Worm (Caenorhabditis elegans): ENCODE measurements around the gene nhr-13.

Gene nhr-13

ce11 chrV:2214428-2215038, 22.2 kb downstream of the nhr-13 start, which contains the start of gene nhr-184:
Gene nhr-184 (minus strand): TSS chrV:2214478.
- TF ChIP-seq mab-9 (GFP tag; IDR thresholded peaks at IDR 0.05) (no peak), nhr-84 (tag; optimal IDR thresholded peaks at IDR 0.05) (no peak), xbp-1 (tag; optimal IDR thresholded peaks at IDR 0.05) (no peak), mep-1 (tag; optimal IDR thresholded peaks at IDR 0.05) (peak; percentile 0), blmp-1 (tag; optimal IDR thresholded peaks at IDR 0.05) (peak; percentile 2), fos-1 (tag; optimal IDR thresholded peaks at IDR 0.05) (no peak), jun-1 (tag; optimal IDR thresholded peaks at IDR 0.05) (no peak), dpl-1 (GFP tag; optimal IDR thresholded peaks at IDR 0.05) (no peak), sptf-1 (tag; optimal IDR thresholded peaks at IDR 0.05) (no peak), grh-1 (GFP tag; IDR thresholded peaks at IDR 0.05) (no peak), efl-1 (optimal IDR thresholded peaks at IDR 0.05) (no peak), efl-1 (GFP tag; optimal IDR thresholded peaks at IDR 0.05 in 1 of 2) (peak in 1 of 2 experiments; percentile 54), nhr-28 (tag; optimal IDR thresholded peaks at IDR 0.05) (no peak), lsy-2 (tag; optimal IDR thresholded peaks at IDR 0.05) (peak in 1 of 2 experiments; percentile 14), unc-130 (tag; optimal IDR thresholded peaks at IDR 0.05) (no peak), C04F5.9 (tag; optimal IDR thresholded peaks at IDR 0.05) (no peak), nhr-20 (tag; optimal IDR thresholded peaks at IDR 0.05) (peak; percentile 36), zip-4 (GFP tag; optimal IDR thresholded peaks at IDR 0.05) (no peak), unc-86 (tag; optimal IDR thresholded peaks at IDR 0.05) (peak; percentile 10), skn-1 (tag; optimal IDR thresholded peaks at IDR 0.05) (peak; percentile 34), nhr-71 (tag; optimal IDR thresholded peaks at IDR 0.05) (peak; percentile 11), ceh-88 (GFP tag; IDR thresholded peaks at IDR 0.05) (no peak), lin-35 (GFP tag; optimal IDR thresholded peaks at IDR 0.05) (peak in 1 of 2 experiments; percentile 16), ceh-63 (GFP tag; optimal IDR thresholded peaks at IDR 0.05) (no peak), efl-3 (GFP tag; optimal IDR thresholded peaks at IDR 0.05) (no peak), ceh-82 (tag; optimal IDR thresholded peaks at IDR 0.05) (no peak), snu-23 (GFP tag; optimal IDR thresholded peaks at IDR 0.05) (peak; percentile 2), ets-5 (GFP tag; IDR thresholded peaks at IDR 0.05) (no peak), ztf-11 (tag; optimal IDR thresholded peaks at IDR 0.05) (no peak), unc-62 (GFP tag; optimal IDR thresholded peaks at IDR 0.05) (no peak)

- TF ChIP-seq efl-3 (GFP tag; optimal IDR thresholded peaks at IDR 0.05) (no peak), blmp-1 (tag; optimal IDR thresholded peaks at IDR 0.05) (peak; percentile 30)
Measured at ce11 chrV:2215352-2215751, 23.1 kb downstream of the nhr-13 start, which contains the start of gene nstp-8. Gene nstp-8 (plus strand): TSS chrV:2215652.

ce11 chrV:2216927-2217326, 24.6 kb downstream of the nhr-13 start:
- TF ChIP-seq C04F5.9 (tag; optimal IDR thresholded peaks at IDR 0.05) (no peak), sptf-1 (tag; optimal IDR thresholded peaks at IDR 0.05) (no peak), ceh-82 (tag; optimal IDR thresholded peaks at IDR 0.05) (no peak), unc-30 (tag; optimal IDR thresholded peaks at IDR 0.05) (no peak), mab-9 (GFP tag; IDR thresholded peaks at IDR 0.05) (no peak), tlp-1 (tag; optimal IDR thresholded peaks at IDR 0.05) (no peak), mef-2 (tag; optimal IDR thresholded peaks at IDR 0.05) (no peak), efl-3 (GFP tag; optimal IDR thresholded peaks at IDR 0.05) (no peak), nhr-85 (tag) (no peak), hpl-2 (GFP tag; optimal IDR thresholded peaks at IDR 0.05) (no peak), C16A3.4 (tag; optimal IDR thresholded peaks at IDR 0.05) (no peak), unc-86 (tag; optimal IDR thresholded peaks at IDR 0.05) (no peak)

- TF ChIP-seq nhr-71 (tag; optimal IDR thresholded peaks at IDR 0.05), result peak; percentile 62
- peak in 1 of 2 experiments; percentile 42 for TF ChIP-seq lsy-2 (tag; optimal IDR thresholded peaks at IDR 0.05)
- TF ChIP-seq C34B4.2 (tag; optimal IDR thresholded peaks at IDR 0.05), result no peak
- TF ChIP-seq mef-2 (tag; optimal IDR thresholded peaks at IDR 0.05), result no peak
- no peak for TF ChIP-seq ama-1 (optimal IDR thresholded peaks at IDR 0.05)
- TF ChIP-seq nhr-47 (tag; optimal IDR thresholded peaks at IDR 0.05), result peak; percentile 23
- TF ChIP-seq nhr-85 (tag), result peak; percentile 72
- no peak for TF ChIP-seq unc-62 (GFP tag; optimal IDR thresholded peaks at IDR 0.05)
- no peak for TF ChIP-seq pqm-1 (tag; optimal IDR thresholded peaks at IDR 0.05)
- no peak for TF ChIP-seq rnt-1 (tag; optimal IDR thresholded peaks at IDR 0.05)
- TF ChIP-seq lin-35 (GFP tag; optimal IDR thresholded peaks at IDR 0.05), result peak in 1 of 2 experiments; percentile 63
- TF ChIP-seq nhr-77 (tag; optimal IDR thresholded peaks at IDR 0.05), result peak; percentile 15
- peak in 1 of 3 experiments; percentile 21 for TF ChIP-seq dpl-1 (GFP tag; optimal IDR thresholded peaks at IDR 0.05)
- TF ChIP-seq snu-23 (GFP tag; optimal IDR thresholded peaks at IDR 0.05), result peak; percentile 56
- no peak for TF ChIP-seq fkh-4 (tag; optimal IDR thresholded peaks at IDR 0.05; ENCODE audit: borderline replicate concordance)
- TF ChIP-seq sox-4 (tag; optimal IDR thresholded peaks at IDR 0.05), result no peak
- TF ChIP-seq snpc-4 (tag; optimal IDR thresholded peaks at IDR 0.05), result no peak
- no peak for TF ChIP-seq ets-5 (GFP tag; IDR thresholded peaks at IDR 0.05)
- peak; percentile 19 for TF ChIP-seq fkh-8 (tag; optimal IDR thresholded peaks at IDR 0.05)
- TF ChIP-seq xbp-1 (tag; optimal IDR thresholded peaks at IDR 0.05), result no peak
- TF ChIP-seq nhr-84 (tag; optimal IDR thresholded peaks at IDR 0.05), result no peak
- no peak for TF ChIP-seq ztf-4 (tag; optimal IDR thresholded peaks at IDR 0.05)
- TF ChIP-seq ceh-63 (GFP tag; optimal IDR thresholded peaks at IDR 0.05), result no peak
Measured at ce11 chrV:2218803-2219202, 26.5 kb downstream of the nhr-13 start, which contains the start of gene nhr-56. Gene nhr-56 (plus strand): TSS chrV:2219004.
